Worm (Caenorhabditis elegans): ENCODE results near the gene T13C5.2.

The T13C5.2 gene

ce11 chrX:6196627-6197026 is 11.8 kb downstream of the T13C5.2 start, which contains the start of gene daf-9:
daf-9 (plus strand) TSS chrX:6196927.
- TF ChIP-seq mxl-3 (GFP tag; optimal IDR thresholded peaks at IDR 0.05): peak; percentile 33
- no peak for TF ChIP-seq daf-12 (tag; optimal IDR thresholded peaks at IDR 0.05)

- TF ChIP-seq zfp-3 (GFP tag; conservative IDR thresholded peaks at IDR 0.05) (0 out of 2 replicates have a peak, but pooled peaks have one; percentile 17), lsy-2 (tag; optimal IDR thresholded peaks at IDR 0.05) (peak in 1 of 2 experiments; percentile 57), aha-1 (tag) (peak; percentile 79), ctbp-1 (GFP tag; IDR thresholded peaks at IDR 0.05) (no peak), mep-1 (tag; optimal IDR thresholded peaks at IDR 0.05) (peak; percentile 62), ZK337.2 (GFP tag; IDR thresholded peaks at IDR 0.05) (no peak), hlh-30 (tag; optimal IDR thresholded peaks at IDR 0.05; ENCODE audit: insufficient read depth) (peak; percentile 76), dve-1 (tag; optimal IDR thresholded peaks at IDR 0.05; ENCODE audit: insufficient read depth) (peak; percentile 3), unc-62 (GFP tag; optimal IDR thresholded peaks at IDR 0.05 in 1 of 2) (peak in 1 of 2 experiments; percentile 93), unc-62 (tag; optimal IDR thresholded peaks at IDR 0.05) (no peak), ama-1 (optimal IDR thresholded peaks at IDR 0.05) (peak; percentile 29), hlh-11 (tag; optimal IDR thresholded peaks at IDR 0.05) (peak; percentile 43), nhr-6 (tag; optimal IDR thresholded peaks at IDR 0.05) (peak; percentile 2), mxl-3 (GFP tag; optimal IDR thresholded peaks at IDR 0.05) (peak; percentile 66), nhr-28 (tag; optimal IDR thresholded peaks at IDR 0.05) (peak; percentile 58), php-3 (GFP tag; IDR thresholded peaks at IDR 0.05) (no peak), fos-1 (tag; optimal IDR thresholded peaks at IDR 0.05) (no peak), mdl-1 (tag; optimal IDR thresholded peaks at IDR 0.05) (peak in 1 of 2 experiments; percentile 48), ZK546.5 (tag; optimal IDR thresholded peaks at IDR 0.05) (no peak)
Measured at ce11 chrX:6201542-6201941, 16.7 kb downstream of the T13C5.2 start.

- no peak for TF ChIP-seq zfp-2 (tag; optimal IDR thresholded peaks at IDR 0.05)
- TF ChIP-seq daf-16 (GFP tag; optimal IDR thresholded peaks at IDR 0.05): peak in 1 of 2 experiments; percentile 23
- no peak for TF ChIP-seq daf-16 (tag; optimal IDR thresholded peaks at IDR 0.05)
- no peak for TF ChIP-seq ces-1 (GFP tag; optimal IDR thresholded peaks at IDR 0.05)
- TF ChIP-seq nhr-11 (tag; optimal IDR thresholded peaks at IDR 0.05): peak; percentile 1
Measured at ce11 chrX:6202809-6203208, 18.0 kb downstream of the T13C5.2 start.

- TF ChIP-seq hlh-11 (tag; optimal IDR thresholded peaks at IDR 0.05) (no peak), ztf-11 (tag; optimal IDR thresholded peaks at IDR 0.05) (no peak), pha-4 (GFP tag; IDR thresholded peaks at IDR 0.05) (no peak), pha-4 (tag; optimal IDR thresholded peaks at IDR 0.05) (no peak), dmd-6 (GFP tag; IDR thresholded peaks at IDR 0.05) (peak; percentile 22; the same call in 1 of the 2 replicates), daf-16 (GFP tag; optimal IDR thresholded peaks at IDR 0.05) (no peak), daf-16 (tag; optimal IDR thresholded peaks at IDR 0.05) (peak; percentile 41), php-3 (GFP tag; IDR thresholded peaks at IDR 0.05) (peak; percentile 60; the same call in 1 of the 2 replicates), unc-62 (GFP tag; optimal IDR thresholded peaks at IDR 0.05 in 1 of 2) (no peak), unc-62 (tag; optimal IDR thresholded peaks at IDR 0.05) (no peak), aha-1 (tag) (peak; percentile 60)
Measured at ce11 chrX:6203315-6203714, 18.5 kb downstream of the T13C5.2 start.

- no peak for TF ChIP-seq lin-39 (tag; optimal IDR thresholded peaks at IDR 0.05)
- peak; percentile 46 for TF ChIP-seq nhr-48 (tag; optimal IDR thresholded peaks at IDR 0.05)
- peak; percentile 77 for TF ChIP-seq aha-1 (tag)
- no peak for TF ChIP-seq lim-7 (GFP tag; IDR thresholded peaks at IDR 0.05)
- TF ChIP-seq zag-1 (tag; optimal IDR thresholded peaks at IDR 0.05): no peak
- TF ChIP-seq tag-97 (GFP tag; IDR thresholded peaks at IDR 0.05): no peak
- TF ChIP-seq ceh-82 (tag; optimal IDR thresholded peaks at IDR 0.05): no peak
- TF ChIP-seq hlh-11 (tag; optimal IDR thresholded peaks at IDR 0.05): peak; percentile 65
- no peak for TF ChIP-seq vab-7 (GFP tag; IDR thresholded peaks at IDR 0.05)
- peak; percentile 6 for TF ChIP-seq nhr-77 (tag; optimal IDR thresholded peaks at IDR 0.05)
- TF ChIP-seq mep-1 (tag; optimal IDR thresholded peaks at IDR 0.05): peak; percentile 59
- no peak for TF ChIP-seq F37D6.2 (tag; optimal IDR thresholded peaks at IDR 0.05)
- TF ChIP-seq ceh-32 (tag; optimal IDR thresholded peaks at IDR 0.05; ENCODE audit: poor library complexity): no peak
- no peak for TF ChIP-seq duxl-1 (tag; optimal IDR thresholded peaks at IDR 0.05; ENCODE audit: poor library complexity)
- peak in 1 of 2 experiments; percentile 24 for TF ChIP-seq hif-1 (tag; optimal IDR thresholded peaks at IDR 0.05)
- TF ChIP-seq daf-16 (GFP tag; optimal IDR thresholded peaks at IDR 0.05): peak in 1 of 2 experiments; percentile 22
- peak; percentile 53 for TF ChIP-seq daf-16 (tag; optimal IDR thresholded peaks at IDR 0.05)
- no peak for TF ChIP-seq zfp-3 (GFP tag; conservative IDR thresholded peaks at IDR 0.05)
- no peak for TF ChIP-seq nhr-42 (GFP tag; IDR thresholded peaks at IDR 0.05)
- TF ChIP-seq T20F7.1 (GFP tag; optimal IDR thresholded peaks at IDR 0.05): no peak
- no peak for TF ChIP-seq daf-19 (GFP tag; conservative IDR thresholded peaks at IDR 0.05)
Measured at ce11 chrX:6204696-6205232, 20.0 kb downstream of the T13C5.2 start, which contains the start of gene bca-1. bca-1 (minus strand) TSS chrX:6204746.

Measured in whole organism, L4 larva.